Worm (Caenorhabditis elegans) whole organism, L1 larva: ENCODE results near the gene sulp-5.

Experiments
- C04F5.9 ChIP-seq: sonication (generic microtip); optimal IDR thresholded peaks from 2 replicates; lab custom pipeline; 2016; ENCODE audit warnings: missing genetic modification characterization, missing compliant biosample characterization
- aly-2 ChIP-seq: fragments of 150-350 bp; optimal IDR thresholded peaks from 2 replicates; lab custom pipeline; 2014; ENCODE audit warnings: missing biosample characterization, missing genetic modification characterization
- blmp-1 ChIP-seq: fragments of 150-350 bp; optimal IDR thresholded peaks from 2 replicates; lab custom pipeline; 2014; ENCODE audit warnings: missing biosample characterization, missing genetic modification characterization
- ceh-8 ChIP-seq: fragments of 200-800 bp; sonication (Bioruptor generic); optimal IDR thresholded peaks from 2 replicates; lab custom pipeline; 2018; ENCODE audit warnings: mild to moderate bottlenecking, missing genetic modification characterization, moderate library complexity, missing compliant biosample characterization
- ceh-82 ChIP-seq, 3 experiments: fragments of 150-350 bp in 1 of 3; sonication (generic microtip) in 2 of 3; optimal IDR thresholded peaks; 2 replicates each; lab custom pipeline; 2014 to 2017; ENCODE audit warnings: missing biosample characterization in 3 of 3, missing genetic modification characterization in 3 of 3
- dpl-1 ChIP-seq, 3 experiments: fragments of 150-350 bp in 2 of 3; sonication (generic microtip) in 1 of 3; optimal IDR thresholded peaks; 2 replicates each; lab custom pipeline; 2014 to 2017; ENCODE audit warnings: missing biosample characterization in 3 of 3, missing genetic modification characterization in 3 of 3, missing genetic modification reagents in 3 of 3
- dsc-1 ChIP-seq: sonication (generic microtip); optimal IDR thresholded peaks from 2 replicates; lab custom pipeline; 2016; ENCODE audit warnings: mild to moderate bottlenecking, missing genetic modification characterization, missing compliant biosample characterization
- efl-1 ChIP-seq, 4 experiments: fragments of 150-350 bp; optimal IDR thresholded peaks in 3 of 4; peaks in 1 of 4; 1 replicate in 1 of 4; 2 replicates in 3 of 4; lab custom pipeline; 2014; ENCODE audit warnings: missing biosample characterization in 2 of 4, missing genetic modification characterization in 2 of 4, missing genetic modification reagents in 2 of 4
- elt-2 ChIP-seq: sonication (generic microtip); optimal IDR thresholded peaks from 2 replicates; lab custom pipeline; 2016; ENCODE audit warnings: missing genetic modification characterization, mild to moderate bottlenecking, inconsistent platforms, missing compliant biosample characterization, missing genetic modification reagents
- elt-3 ChIP-seq, 6 experiments: fragments of 150-350 bp in 1 of 6; sonication (generic microtip); optimal IDR thresholded peaks; 2 replicates each; lab custom pipeline; 2017 to 2018; ENCODE audit warnings: missing biosample characterization in 6 of 6, missing genetic modification characterization in 6 of 6, inconsistent platforms in 1 of 6
- ets-5 ChIP-seq: fragments of 200-800 bp; sonication (Bioruptor generic); IDR thresholded peaks from 2 replicates; pipeline ENCODE4 v1.3.6; 2022; ENCODE audit warnings: missing genetic modification characterization, missing compliant biosample characterization
- fkh-4 ChIP-seq: sonication (generic microtip); optimal IDR thresholded peaks from 2 replicates; lab custom pipeline; 2016; ENCODE audit warnings: missing compliant biosample characterization, missing genetic modification characterization, borderline replicate concordance
- fos-1 ChIP-seq: fragments of 150-350 bp; optimal IDR thresholded peaks from 2 replicates; lab custom pipeline; 2014; ENCODE audit warnings: missing biosample characterization, missing genetic modification characterization
- jun-1 ChIP-seq: fragments of 150-350 bp; optimal IDR thresholded peaks from 2 replicates; lab custom pipeline; 2014; ENCODE audit warnings: missing biosample characterization, missing genetic modification reagents, missing genetic modification characterization
- lin-13 ChIP-seq: fragments of 150-350 bp; optimal IDR thresholded peaks from 2 replicates; lab custom pipeline; 2014; ENCODE audit warnings: missing biosample characterization, missing genetic modification reagents, missing genetic modification characterization
- lin-14 ChIP-seq: fragments of 200-800 bp; sonication (Bioruptor generic); optimal IDR thresholded peaks from 2 replicates; lab custom pipeline; 2018; ENCODE audit warnings: mild to moderate bottlenecking, missing genetic modification characterization, moderate library complexity, missing compliant biosample characterization
- lin-15B ChIP-seq: fragments of 150-350 bp; sonication (generic microtip); optimal IDR thresholded peaks from 3 replicates; lab custom pipeline; 2014; ENCODE audit warnings: missing biosample characterization, missing genetic modification characterization
- lin-35 ChIP-seq, 2 experiments: fragments of 150-350 bp; optimal IDR thresholded peaks; 2 replicates each; lab custom pipeline; 2014; ENCODE audit warnings: missing biosample characterization in 2 of 2, missing genetic modification characterization in 2 of 2, missing genetic modification reagents in 2 of 2
- lsy-2 ChIP-seq, 2 experiments: fragments of 150-350 bp; optimal IDR thresholded peaks; 2 replicates each; lab custom pipeline; 2014; ENCODE audit warnings: missing biosample characterization in 2 of 2, missing genetic modification characterization in 2 of 2
- mab-9 ChIP-seq: fragments of 200-800 bp; sonication (Bioruptor generic); IDR thresholded peaks from 2 replicates; pipeline ENCODE4 v1.3.6; 2022; ENCODE audit warnings: missing genetic modification reagents, missing genetic modification characterization, missing compliant biosample characterization
- mdl-1 ChIP-seq, 2 experiments: fragments of 150-350 bp; optimal IDR thresholded peaks; 2 replicates each; lab custom pipeline; 2014 to 2017; ENCODE audit warnings: missing biosample characterization in 2 of 2, missing genetic modification characterization in 2 of 2, inconsistent platforms in 1 of 2
- nhr-19 ChIP-seq: fragments of 200-800 bp; sonication (Bioruptor generic); conservative IDR thresholded peaks from 2 replicates; pipeline ENCODE4 v1.3.6; 2022; ENCODE audit warnings: missing genetic modification characterization, missing compliant biosample characterization
- nhr-20 ChIP-seq: sonication (generic microtip); optimal IDR thresholded peaks from 2 replicates; lab custom pipeline; 2016; ENCODE audit warnings: mild to moderate bottlenecking, missing genetic modification characterization, missing compliant biosample characterization
- nhr-28 ChIP-seq: fragments of 150-350 bp; optimal IDR thresholded peaks from 2 replicates; lab custom pipeline; 2014; ENCODE audit warnings: missing biosample characterization, missing genetic modification characterization
- nhr-71 ChIP-seq: sonication (generic microtip); optimal IDR thresholded peaks from 2 replicates; lab custom pipeline; 2016; ENCODE audit warnings: mild to moderate bottlenecking, missing genetic modification characterization, moderate library complexity, missing compliant biosample characterization
- nhr-84 ChIP-seq: sonication (generic microtip); optimal IDR thresholded peaks from 2 replicates; lab custom pipeline; 2017; ENCODE audit warnings: missing biosample characterization, missing genetic modification characterization
- nhr-85 ChIP-seq: sonication (generic microtip); peaks from one replicate; lab custom pipeline; 2016; ENCODE audit warnings: missing genetic modification characterization, inconsistent platforms, missing compliant biosample characterization
- nhr-90 ChIP-seq: sonication (generic microtip); optimal IDR thresholded peaks from 2 replicates; lab custom pipeline; 2016; ENCODE audit warnings: mild to moderate bottlenecking, missing genetic modification characterization, missing compliant biosample characterization; ENCODE audit not compliant: poor library complexity
- pax-3 ChIP-seq: fragments of 200-800 bp; sonication (Bioruptor generic); optimal IDR thresholded peaks from 2 replicates; lab custom pipeline; 2018; ENCODE audit warnings: mild to moderate bottlenecking, missing genetic modification characterization, moderate library complexity, missing compliant biosample characterization
- pqm-1 ChIP-seq: sonication (generic microtip); optimal IDR thresholded peaks from 3 replicates; lab custom pipeline; 2017; ENCODE audit warnings: missing biosample characterization, missing genetic modification characterization
- snu-23 ChIP-seq: sonication (generic microtip); optimal IDR thresholded peaks from 2 replicates; lab custom pipeline; 2016; ENCODE audit warnings: missing genetic modification characterization, missing compliant biosample characterization
- swsn-7 ChIP-seq: sonication (generic microtip); optimal IDR thresholded peaks from 2 replicates; lab custom pipeline; 2016; ENCODE audit warnings: missing genetic modification characterization, missing compliant biosample characterization
- tbx-2 ChIP-seq: sonication (generic microtip); optimal IDR thresholded peaks from 2 replicates; lab custom pipeline; 2016; ENCODE audit warnings: missing genetic modification characterization, missing compliant biosample characterization
- tlp-1 ChIP-seq: fragments of 150-350 bp; optimal IDR thresholded peaks from 2 replicates; lab custom pipeline; 2014; ENCODE audit warnings: missing biosample characterization, missing genetic modification characterization
- unc-130 ChIP-seq: fragments of 150-350 bp; optimal IDR thresholded peaks from 2 replicates; lab custom pipeline; 2017; ENCODE audit warnings: missing biosample characterization, missing genetic modification characterization, inconsistent platforms
- vab-15 ChIP-seq: sonication (generic microtip); optimal IDR thresholded peaks from 2 replicates; lab custom pipeline; 2017; ENCODE audit warnings: missing genotype, mild to moderate bottlenecking, missing genetic modification characterization, missing compliant biosample characterization
- zip-4 ChIP-seq: fragments of 200-800 bp; sonication (Bioruptor generic); optimal IDR thresholded peaks from 2 replicates; lab custom pipeline; 2018; ENCODE audit warnings: mild to moderate bottlenecking, missing genetic modification characterization, moderate library complexity, missing compliant biosample characterization

sulp-5 gene

ce11 chrV:11858299-11858698, 21.5 kb upstream of the sulp-5 start (continued):
- peak; percentile 23 for TF ChIP-seq snu-23 (GFP tag; lab: Kevin White, UChicago)
- peak in 1 of 2 experiments; percentile 19 for TF ChIP-seq lin-35 (GFP tag; optimal IDR thresholded peaks at IDR 0.05; lab: Kevin White, UChicago)
- no peak for TF ChIP-seq fos-1 (tag; lab: Kevin White, UChicago)
- peak; percentile 45 for TF ChIP-seq lin-14
- no peak for TF ChIP-seq elt-3 (tag; optimal IDR thresholded peaks at IDR 0.05; lab: Kevin White, UChicago)
- TF ChIP-seq pqm-1 (tag; lab: Kevin White, UChicago): no peak
- no peak for TF ChIP-seq nhr-28 (tag; lab: Kevin White, UChicago)
- TF ChIP-seq lin-13 (GFP tag; lab: Kevin White, UChicago): no peak
- TF ChIP-seq nhr-85 (tag; lab: Kevin White, UChicago): peak; percentile 64
- TF ChIP-seq C04F5.9 (tag; lab: Kevin White, UChicago): no peak
- no peak for TF ChIP-seq vab-15 (tag; lab: Kevin White, UChicago)
- TF ChIP-seq swsn-7 (tag; lab: Kevin White, UChicago): no peak
- TF ChIP-seq ceh-8 (GFP tag; lab: Kevin White, UChicago): no peak
- TF ChIP-seq nhr-71 (tag; lab: Kevin White, UChicago): peak; percentile 11
- TF ChIP-seq dpl-1 (GFP tag; optimal IDR thresholded peaks at IDR 0.05; lab: Kevin White, UChicago): no peak
- no peak for TF ChIP-seq ets-5 (GFP tag; lab: Robert Waterston, UW)

- no peak for TF ChIP-seq ceh-82 (tag; optimal IDR thresholded peaks at IDR 0.05; lab: Kevin White, UChicago)
- TF ChIP-seq tbx-2 (tag; lab: Kevin White, UChicago): peak; percentile 14
- peak; percentile 62 for TF ChIP-seq nhr-71 (tag; lab: Kevin White, UChicago)
- TF ChIP-seq elt-2 (tag; lab: Kevin White, UChicago): peak; percentile 60
- peak; percentile 41 for TF ChIP-seq snu-23 (GFP tag; lab: Kevin White, UChicago)
- no peak for TF ChIP-seq mab-9
- TF ChIP-seq elt-3 (tag; optimal IDR thresholded peaks at IDR 0.05; lab: Kevin White, UChicago): peak in 4 of 6 experiments; percentile 24 to 77 (median 54)
- peak; percentile 63 for TF ChIP-seq blmp-1 (tag; lab: Kevin White, UChicago)
- peak; percentile 92 for TF ChIP-seq nhr-85 (tag; lab: Kevin White, UChicago)
- peak; percentile 69 for TF ChIP-seq lin-14
- TF ChIP-seq mdl-1 (tag; optimal IDR thresholded peaks at IDR 0.05; lab: Kevin White, UChicago): peak in 1 of 2 experiments; percentile 35
- TF ChIP-seq efl-1 (optimal IDR thresholded peaks at IDR 0.05; lab: Kevin White, UChicago): no peak
- TF ChIP-seq efl-1 (GFP tag; optimal IDR thresholded peaks at IDR 0.05 in 1 of 2; lab: Kevin White, UChicago): peak in 1 of 2 experiments; percentile 19
- TF ChIP-seq nhr-20: peak; percentile 59
- peak; percentile 48 for TF ChIP-seq jun-1
- no peak for TF ChIP-seq aly-2 (tag; lab: Kevin White, UChicago)
- peak; percentile 17 for TF ChIP-seq nhr-90 (tag; lab: Kevin White, UChicago)
- TF ChIP-seq nhr-19 (GFP tag; lab: Robert Waterston, UW): peak; percentile 36; the same call in 1 of the 2 replicates
- no peak for TF ChIP-seq zip-4 (GFP tag; lab: Kevin White, UChicago)
- TF ChIP-seq unc-130: no peak
- TF ChIP-seq lin-35 (GFP tag; optimal IDR thresholded peaks at IDR 0.05; lab: Kevin White, UChicago): peak in 1 of 2 experiments; percentile 38
- TF ChIP-seq lsy-2 (tag; optimal IDR thresholded peaks at IDR 0.05; lab: Kevin White, UChicago): peak in 1 of 2 experiments; percentile 67
- no peak for TF ChIP-seq lin-15B
- TF ChIP-seq nhr-28 (tag; lab: Kevin White, UChicago): no peak
Observed at ce11 chrV:11859082-11859858, 20.6 kb upstream of the sulp-5 start.

- TF ChIP-seq aly-2 (tag; lab: Kevin White, UChicago): no peak
- peak; percentile 50 for TF ChIP-seq lin-14
- TF ChIP-seq pqm-1 (tag; lab: Kevin White, UChicago): no peak
- TF ChIP-seq pax-3 (tag; lab: Kevin White, UChicago): no peak
- TF ChIP-seq snu-23 (GFP tag; lab: Kevin White, UChicago): no peak
- TF ChIP-seq nhr-84: no peak
- peak; percentile 4 for TF ChIP-seq dsc-1 (tag; lab: Kevin White, UChicago)
- no peak for TF ChIP-seq ets-5 (GFP tag; lab: Robert Waterston, UW)
- TF ChIP-seq fkh-4: no peak
- no peak for TF ChIP-seq mdl-1 (tag; optimal IDR thresholded peaks at IDR 0.05; lab: Kevin White, UChicago)
- no peak for TF ChIP-seq tlp-1 (tag; lab: Kevin White, UChicago)
- TF ChIP-seq elt-2 (tag; lab: Kevin White, UChicago): no peak
- no peak for TF ChIP-seq lsy-2 (tag; optimal IDR thresholded peaks at IDR 0.05; lab: Kevin White, UChicago)
- TF ChIP-seq zip-4 (GFP tag; lab: Kevin White, UChicago): no peak
Observed at ce11 chrV:11860375-11860774, 19.5 kb upstream of the sulp-5 start, which contains the start of gene R13H4.5. R13H4.5 (plus strand) TSS chrV:11860675.
